Worm (Caenorhabditis elegans) whole organism, L4 larva: ENCODE data around the gene rga-1.

ENCODE experiments used
- D1046.2 ChIP-seq: fragments of 200-800 bp; sonication (Bioruptor generic); IDR thresholded peaks from 2 replicates; pipeline ENCODE4 v1.3.6; 2022; ENCODE audit warnings: missing genetic modification characterization, missing compliant biosample characterization
- dpl-1 ChIP-seq: fragments of 150-350 bp; optimal IDR thresholded peaks from 2 replicates; lab custom pipeline; 2014; ENCODE audit warnings: missing biosample characterization, missing genetic modification reagents, missing genetic modification characterization
- nhr-76 ChIP-seq: fragments of 150-350 bp; optimal IDR thresholded peaks from 2 replicates; lab custom pipeline; 2014; ENCODE audit warnings: missing biosample characterization, missing genetic modification characterization

- TF ChIP-seq D1046.2 (GFP tag; lab: Robert Waterston, UW) (no peak), dpl-1 (GFP tag; lab: Kevin White, UChicago) (no peak), nhr-76 (tag; lab: Kevin White, UChicago) (no peak)
These were observed 31.1 kb downstream of the rga-1 start for ce11 chrII:11495806-11496205.
